Worm (Caenorhabditis elegans) whole organism, young adult: Measurements from ENCODE around the gene sco-1.

Source experiments
- B0035.1 ChIP-seq: sonication (generic microtip); optimal IDR thresholded peaks from 2 replicates; lab custom pipeline; 2016; ENCODE audit warnings: missing genetic modification characterization, mild to moderate bottlenecking, missing compliant biosample characterization, missing genotype, missing genetic modification reagents
- B0336.3 ChIP-seq: fragments of 200-800 bp; sonication (Bioruptor generic); IDR thresholded peaks from 2 replicates; pipeline ENCODE4 v1.3.6; 2022; ENCODE audit warnings: missing genetic modification characterization, missing compliant biosample characterization
- C06A6.2 ChIP-seq: fragments of 200-800 bp; sonication (Bioruptor generic); conservative IDR thresholded peaks from 2 replicates; pipeline ENCODE4 v1.3.6; 2022; ENCODE audit warnings: missing genetic modification characterization, missing compliant biosample characterization
- Y95B8A.8 ChIP-seq: fragments of 200-800 bp; sonication (Bioruptor generic); IDR thresholded peaks from 2 replicates; pipeline ENCODE4 v1.3.6; 2022; ENCODE audit warnings: missing genetic modification reagents, missing genetic modification characterization, missing compliant biosample characterization
- ama-1 ChIP-seq, 3 experiments: fragments of 150-350 bp in 1 of 3; sonication (generic microtip) in 2 of 3; optimal IDR thresholded peaks; 2 replicates each; lab custom pipeline; 2014 to 2018; ENCODE audit warnings: missing biosample characterization in 2 of 3, missing genetic modification characterization in 2 of 3, missing genetic modification reagents in 2 of 3
- attf-5 ChIP-seq: fragments of 200-800 bp; sonication (Bioruptor generic); optimal IDR thresholded peaks from 2 replicates; lab custom pipeline; 2018; ENCODE audit warnings: mild to moderate bottlenecking, missing genetic modification characterization, missing compliant biosample characterization
- attf-6 ChIP-seq: fragments of 200-800 bp; sonication (Bioruptor generic); IDR thresholded peaks from 2 replicates; pipeline ENCODE4 v1.3.6; 2022; ENCODE audit warnings: missing genetic modification reagents, missing genetic modification characterization, missing compliant biosample characterization
- ceh-100 ChIP-seq: fragments of 200-800 bp; sonication (Bioruptor generic); IDR thresholded peaks from 2 replicates; pipeline ENCODE4 v1.3.6; 2022; ENCODE audit warnings: missing genetic modification reagents, missing genetic modification characterization, missing compliant biosample characterization
- ceh-91 ChIP-seq: fragments of 200-800 bp; sonication (Bioruptor generic); IDR thresholded peaks from 2 replicates; pipeline ENCODE4 v1.3.6; 2022; ENCODE audit warnings: missing genetic modification reagents, missing genetic modification characterization, missing compliant biosample characterization
- egrh-3 ChIP-seq: fragments of 200-800 bp; sonication (Bioruptor generic); IDR thresholded peaks from 2 replicates; pipeline ENCODE4 v1.3.6; 2022; ENCODE audit warnings: missing genetic modification reagents, missing genetic modification characterization, missing compliant biosample characterization
- ekl-4 ChIP-seq: fragments of 200-800 bp; sonication (Bioruptor generic); IDR thresholded peaks from 2 replicates; pipeline ENCODE4 v1.3.6; 2022; ENCODE audit warnings: missing genetic modification reagents, missing genetic modification characterization, missing compliant biosample characterization
- gei-17 ChIP-seq: fragments of 200-800 bp; sonication (Bioruptor generic); optimal IDR thresholded peaks from 2 replicates; lab custom pipeline; 2018; ENCODE audit warnings: mild to moderate bottlenecking, missing genetic modification characterization, missing compliant biosample characterization
- him-1 ChIP-seq: sonication (generic microtip); optimal IDR thresholded peaks from 2 replicates; lab custom pipeline; 2016; ENCODE audit warnings: missing genotype, missing genetic modification reagents, missing genetic modification characterization, missing compliant biosample characterization
- hlh-26 ChIP-seq: fragments of 200-800 bp; sonication (Bioruptor generic); conservative IDR thresholded peaks from 2 replicates; pipeline ENCODE4 v1.3.6; 2022; ENCODE audit warnings: missing genetic modification reagents, missing genetic modification characterization, missing compliant biosample characterization
- hrde-1 ChIP-seq: sonication (generic microtip); optimal IDR thresholded peaks from 2 replicates; lab custom pipeline; 2016; ENCODE audit warnings: missing genetic modification characterization, mild to moderate bottlenecking, missing compliant biosample characterization, moderate library complexity, missing genotype, missing genetic modification reagents, borderline replicate concordance
- let-526 ChIP-seq: fragments of 200-800 bp; sonication (Bioruptor generic); IDR thresholded peaks from 2 replicates; pipeline ENCODE4 v1.3.6; 2022; ENCODE audit warnings: missing genetic modification reagents, missing genetic modification characterization, missing compliant biosample characterization
- lsy-27 ChIP-seq: sonication (generic microtip); optimal IDR thresholded peaks from 2 replicates; lab custom pipeline; 2017; ENCODE audit warnings: missing genetic modification characterization, mild to moderate bottlenecking, missing compliant biosample characterization, antibody characterized with exemption, missing genotype, borderline replicate concordance; ENCODE audit not compliant: insufficient read depth
- madf-10 ChIP-seq: sonication (generic microtip); optimal IDR thresholded peaks from 2 replicates; lab custom pipeline; 2016; ENCODE audit warnings: mild to moderate bottlenecking, missing genetic modification characterization, missing compliant biosample characterization
- madf-6 ChIP-seq: fragments of 200-800 bp; sonication (Bioruptor generic); IDR thresholded peaks from 2 replicates; pipeline ENCODE4 v1.3.6; 2022; ENCODE audit warnings: missing genetic modification reagents, missing genetic modification characterization, missing compliant biosample characterization
- mcd-1 ChIP-seq: fragments of 200-800 bp; sonication (Bioruptor generic); IDR thresholded peaks from 2 replicates; pipeline ENCODE4 v1.3.6; 2022; ENCODE audit warnings: missing genetic modification reagents, missing genetic modification characterization, missing compliant biosample characterization
- nfya-1 ChIP-seq: sonication (generic microtip); optimal IDR thresholded peaks from 2 replicates; lab custom pipeline; 2017; ENCODE audit warnings: antibody characterized with exemption, missing compliant biosample characterization, missing genetic modification characterization, borderline replicate concordance; ENCODE audit not compliant: insufficient read depth
- nfya-2 ChIP-seq: fragments of 200-800 bp; sonication (Bioruptor generic); IDR thresholded peaks from 2 replicates; pipeline ENCODE4 v1.3.6; 2022; ENCODE audit warnings: missing genetic modification reagents, missing genetic modification characterization, missing compliant biosample characterization
- nfyb-1 ChIP-seq: fragments of 200-800 bp; sonication (Bioruptor generic); IDR thresholded peaks from 2 replicates; pipeline ENCODE4 v1.3.6; 2022; ENCODE audit warnings: missing genetic modification reagents, missing genetic modification characterization, missing compliant biosample characterization
- nhr-80 ChIP-seq: sonication (generic microtip); optimal IDR thresholded peaks from 2 replicates; lab custom pipeline; 2016; ENCODE audit warnings: missing genetic modification characterization, missing compliant biosample characterization
- nhr-90 ChIP-seq: sonication (generic microtip); optimal IDR thresholded peaks from 2 replicates; lab custom pipeline; 2016; ENCODE audit warnings: missing genotype, mild to moderate bottlenecking, missing genetic modification characterization, missing compliant biosample characterization
- rec-8 ChIP-seq, 2 experiments: sonication (generic microtip); optimal IDR thresholded peaks; 2 replicates each; lab custom pipeline; 2016; ENCODE audit warnings: mild to moderate bottlenecking in 2 of 2, missing genetic modification characterization in 2 of 2, missing genetic modification reagents in 2 of 2, missing genotype in 2 of 2, missing biosample characterization in 1 of 2, missing compliant biosample characterization in 1 of 2, moderate library complexity in 1 of 2
- snpc-1.3 ChIP-seq: sonication (generic microtip); optimal IDR thresholded peaks from 2 replicates; lab custom pipeline; 2017; ENCODE audit warnings: missing genetic modification characterization, mild to moderate bottlenecking, missing compliant biosample characterization, antibody characterized with exemption, moderate library complexity, missing genotype, missing genetic modification reagents; ENCODE audit not compliant: insufficient read depth
- snpc-3.4 ChIP-seq: sonication (generic microtip); optimal IDR thresholded peaks from 2 replicates; lab custom pipeline; 2017; ENCODE audit warnings: missing genetic modification characterization, mild to moderate bottlenecking, missing compliant biosample characterization, antibody characterized with exemption, moderate library complexity, missing genotype, missing genetic modification reagents
- tlf-1 ChIP-seq: fragments of 200-800 bp; sonication (Bioruptor generic); optimal IDR thresholded peaks from 2 replicates; lab custom pipeline; 2018; ENCODE audit warnings: mild to moderate bottlenecking, missing genetic modification characterization, missing compliant biosample characterization
- ztf-3 ChIP-seq: fragments of 200-800 bp; sonication (Bioruptor generic); optimal IDR thresholded peaks from 2 replicates; lab custom pipeline; 2018; ENCODE audit warnings: mild to moderate bottlenecking, missing genetic modification characterization, missing compliant biosample characterization

Gene sco-1

ce11 chrII:4291799-4292198, 7.7 kb upstream of the sco-1 start:
- no peak for TF ChIP-seq ekl-4 (GFP tag; lab: Robert Waterston, UW)
- TF ChIP-seq nfya-1 (tag; lab: Kevin White, UChicago), result no peak
- TF ChIP-seq ceh-100 (GFP tag; lab: Robert Waterston, UW), result no peak
- TF ChIP-seq ceh-91 (GFP tag; lab: Robert Waterston, UW), result no peak
- TF ChIP-seq lsy-27 (tag; lab: Kevin White, UChicago), result no peak
- no peak for TF ChIP-seq gei-17 (GFP tag; lab: Kevin White, UChicago)

- TF ChIP-seq hrde-1 (tag; lab: Kevin White, UChicago) (no peak), rec-8 (tag; optimal IDR thresholded peaks at IDR 0.05; lab: Kevin White, UChicago) (no peak), madf-6 (GFP tag; lab: Robert Waterston, UW) (no peak), attf-5 (GFP tag; lab: Kevin White, UChicago) (no peak), nfyb-1 (GFP tag; lab: Robert Waterston, UW) (no peak), ceh-91 (GFP tag; lab: Robert Waterston, UW) (no peak), hlh-26 (no peak), him-1 (tag; lab: Kevin White, UChicago) (no peak), madf-10 (tag; lab: Kevin White, UChicago) (no peak), nfya-2 (GFP tag; lab: Robert Waterston, UW) (no peak)
These were observed 6.4 kb upstream of the sco-1 start for ce11 chrII:4293027-4293522.

ce11 chrII:4294189-4294588, 5.3 kb upstream of the sco-1 start:
- TF ChIP-seq attf-6, result no peak

ce11 chrII:4294801-4295200, 4.7 kb upstream of the sco-1 start, which contains the start of gene rml-4:
Gene rml-4, plus strand, starts transcription at chrII:4295101.
- no peak for TF ChIP-seq B0035.1
- no peak for TF ChIP-seq snpc-3.4 (tag; lab: Kevin White, UChicago)
- no peak for TF ChIP-seq mcd-1
- no peak for TF ChIP-seq C06A6.2 (GFP tag; lab: Robert Waterston, UW)
- no peak for TF ChIP-seq ztf-3 (GFP tag; lab: Kevin White, UChicago)

ce11 chrII:4297259-4297658, 2.2 kb upstream of the sco-1 start:
- TF ChIP-seq Y95B8A.8 (GFP tag; lab: Robert Waterston, UW) (0 out of 2 replicates have a peak, but pooled peaks have one; percentile 41), ama-1 (optimal IDR thresholded peaks at IDR 0.05; lab: Kevin White, UChicago) (no peak), ama-1 (GFP tag; optimal IDR thresholded peaks at IDR 0.05; lab: Kevin White, UChicago) (no peak), B0336.3 (GFP tag; lab: Robert Waterston, UW) (no peak), ceh-100 (GFP tag; lab: Robert Waterston, UW) (no peak), snpc-1.3 (tag; lab: Kevin White, UChicago) (no peak), nhr-80 (tag; lab: Kevin White, UChicago) (peak; percentile 35)

ce11 chrII:4301307-4301706, 1.9 kb downstream of the sco-1 start, which contains the start of gene gtf-2F1:
Gene gtf-2F1, plus strand, starts transcription at chrII:4301607.
- no peak for TF ChIP-seq hlh-26
- no peak for TF ChIP-seq rec-8 (tag; optimal IDR thresholded peaks at IDR 0.05; lab: Kevin White, UChicago)
- no peak for TF ChIP-seq tlf-1
- no peak for TF ChIP-seq let-526 (GFP tag; lab: Robert Waterston, UW)
- TF ChIP-seq madf-6 (GFP tag; lab: Robert Waterston, UW), result no peak
- TF ChIP-seq nhr-90 (tag; lab: Kevin White, UChicago), result no peak
- no peak for TF ChIP-seq egrh-3 (GFP tag; lab: Robert Waterston, UW)
- no peak for TF ChIP-seq ekl-4 (GFP tag; lab: Robert Waterston, UW)
